Worm (Caenorhabditis elegans) whole organism, early embryonic: ENCODE data around the gene T24D5.2.

Experiments
- ama-1 ChIP-seq: fragments of 150-350 bp; optimal IDR thresholded peaks from 2 replicates; lab custom pipeline; 2014
- ceh-13 ChIP-seq: fragments of 200-800 bp; sonication (Bioruptor generic); optimal IDR thresholded peaks from 2 replicates; lab custom pipeline; 2018; ENCODE audit warnings: mild to moderate bottlenecking, missing genetic modification characterization, missing compliant biosample characterization
- ets-7 ChIP-seq: sonication (generic microtip); optimal IDR thresholded peaks from 2 replicates; lab custom pipeline; 2016; ENCODE audit warnings: missing genotype, missing genetic modification characterization, missing compliant biosample characterization
- hmbx-1 ChIP-seq: sonication (generic microtip); optimal IDR thresholded peaks from 2 replicates; lab custom pipeline; 2016; ENCODE audit warnings: mild to moderate bottlenecking, missing genetic modification characterization, missing compliant biosample characterization

- peak; percentile 87 for TF ChIP-seq ets-7 (tag; lab: Kevin White, UChicago)
- TF ChIP-seq ceh-13 (GFP tag; lab: Kevin White, UChicago), result peak; percentile 86
- no peak for TF ChIP-seq ama-1 (lab: Kevin White, UChicago)
- peak; percentile 64 for TF ChIP-seq hmbx-1 (tag; lab: Kevin White, UChicago)
These were observed 22.7 kb downstream of the T24D5.2 start for ce11 chrX:12563589-12563988.
